Fruit fly (Drosophila melanogaster): Measurements from ENCODE around the gene CG13605.

dm6 chr3R:24139646-24140130 lies 27.5 kb upstream of the CG13605 start:
- TF ChIP-seq CG14655 (GFP tag; optimal IDR thresholded peaks at IDR 0.05) (no peak), CG34367 (tag; optimal IDR thresholded peaks at IDR 0.05) (no peak), CG17806 (tag; optimal IDR thresholded peaks at IDR 0.05) (no peak), CG9948 (tag; optimal IDR thresholded peaks at IDR 0.05) (no peak), Pif1A (GFP tag; optimal IDR thresholded peaks at IDR 0.05) (no peak), CG32121 (GFP tag; IDR thresholded peaks at IDR 0.05) (no peak), rn (GFP tag; IDR thresholded peaks at IDR 0.05) (no peak), fd96Ca (GFP tag; IDR thresholded peaks at IDR 0.05) (no peak), gl (tag; optimal IDR thresholded peaks at IDR 0.05) (no peak), CG15710 (tag; optimal IDR thresholded peaks at IDR 0.05) (no peak)
